Worm (Caenorhabditis elegans) whole organism, L4/young adult: ENCODE data around the gene scl-20.

Experiments
- dao-5 ChIP-seq: sonication (generic microtip); optimal IDR thresholded peaks from 2 replicates; lab custom pipeline; 2016; ENCODE audit warnings: missing genotype, missing genetic modification characterization, moderate library complexity, missing compliant biosample characterization
- him-1 ChIP-seq: sonication (generic microtip); optimal IDR thresholded peaks from 2 replicates; lab custom pipeline; 2016; ENCODE audit warnings: missing genotype, missing genetic modification reagents, missing genetic modification characterization, missing compliant biosample characterization

DNA sequence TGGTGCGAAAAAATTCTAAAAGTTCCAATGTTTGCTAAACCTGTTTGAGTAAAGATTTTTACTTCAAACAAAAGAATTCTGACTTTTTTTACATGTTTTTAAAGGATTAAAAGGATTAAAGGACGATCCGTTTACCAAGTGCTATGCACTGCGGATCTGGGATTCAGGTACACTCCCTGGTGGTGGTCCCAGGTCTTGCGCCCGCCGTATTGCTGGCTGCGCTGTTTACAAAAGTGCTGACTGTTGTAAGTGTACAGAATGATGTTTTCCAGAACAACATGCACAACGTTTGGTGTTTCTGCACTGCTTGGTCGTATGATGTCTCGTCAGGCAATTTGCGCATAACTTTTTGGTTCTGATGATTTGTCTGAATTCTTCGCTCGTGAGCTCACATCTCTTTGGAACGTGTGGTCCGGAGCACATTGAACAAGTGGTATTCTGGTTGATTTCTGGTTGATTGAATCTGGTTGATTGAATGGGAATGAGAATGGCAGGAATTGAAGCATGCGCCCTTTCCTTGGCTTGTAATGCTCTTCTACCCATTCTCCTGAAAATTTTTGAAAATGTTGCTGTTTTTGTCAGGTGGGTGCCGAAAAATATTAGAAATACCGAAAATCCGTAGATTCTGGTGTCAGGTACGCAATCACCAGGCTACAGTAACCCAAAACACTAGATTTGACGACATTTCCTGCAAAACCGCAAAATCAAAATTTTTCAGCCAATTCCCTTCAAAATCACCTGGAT is 28.8 kb downstream of the scl-20 start:
- TF ChIP-seq him-1 (tag; lab: Kevin White, UChicago) (no peak), dao-5 (no peak)
